Worm (Caenorhabditis elegans): ENCODE results near the gene C31G12.4.

C31G12.4 gene

DNA sequence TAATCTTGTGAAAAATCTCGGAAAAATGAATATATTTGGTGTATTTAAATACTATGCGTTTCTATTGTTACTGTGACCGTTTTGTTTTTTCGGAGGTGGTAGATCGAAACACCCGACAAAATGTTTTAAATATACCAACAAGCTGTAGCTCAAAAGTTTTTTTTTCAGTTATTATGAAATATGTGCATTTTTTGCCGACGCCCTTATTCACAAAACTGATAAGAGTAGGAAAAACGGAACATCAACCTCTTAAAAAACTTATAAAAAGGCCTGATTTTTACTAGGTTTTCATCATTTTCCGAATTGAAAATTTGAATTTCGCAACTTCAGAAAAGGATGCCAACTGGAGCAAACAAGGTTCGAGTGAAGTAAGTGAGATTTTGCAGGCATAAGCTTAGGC lies 35.1 kb downstream of the C31G12.4 start, which contains the start of gene Y37H2A.14:
Gene Y37H2A.14 (plus strand): TSS at position 301 of the 400 bp plus-strand sequence.
- TF ChIP-seq snpc-4 (tag; optimal IDR thresholded peaks at IDR 0.05) (no peak), ztf-11 (tag; optimal IDR thresholded peaks at IDR 0.05) (no peak), pha-4 (tag; optimal IDR thresholded peaks at IDR 0.05) (no peak), lin-32 (GFP tag; optimal IDR thresholded peaks at IDR 0.05) (no peak), nhr-28 (tag; optimal IDR thresholded peaks at IDR 0.05) (no peak), ces-1 (GFP tag; optimal IDR thresholded peaks at IDR 0.05) (no peak)

DNA sequence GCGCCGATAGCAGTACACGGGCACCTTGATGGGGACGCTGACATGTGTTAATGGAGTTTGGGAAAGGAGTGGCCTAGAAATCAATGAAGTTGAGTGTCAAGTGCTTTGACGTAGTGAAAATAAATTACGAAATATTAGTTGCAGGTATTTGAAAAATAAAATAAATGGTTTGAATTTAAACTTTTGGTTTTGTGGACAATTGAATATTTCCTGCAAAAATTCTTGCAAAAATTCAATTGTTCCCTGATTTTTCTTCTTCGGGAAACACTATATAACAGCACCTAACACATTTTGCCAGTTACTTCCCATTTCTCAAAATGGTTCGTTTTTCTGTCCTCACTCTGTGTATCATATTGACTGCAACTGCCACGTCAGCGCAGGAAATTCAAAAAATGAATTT lies 36.0 kb downstream of the C31G12.4 start, which contains the start of gene Y37H2A.13:
Gene Y37H2A.13 (plus strand): TSS at position 301 of the 400 bp plus-strand sequence.
- no peak for TF ChIP-seq tbx-8 (GFP tag; optimal IDR thresholded peaks at IDR 0.05)
- no peak for TF ChIP-seq nhr-76 (tag; optimal IDR thresholded peaks at IDR 0.05)
- no peak for TF ChIP-seq flh-1 (GFP tag; optimal IDR thresholded peaks at IDR 0.05)
- TF ChIP-seq drap-1 (GFP tag; optimal IDR thresholded peaks at IDR 0.05) = no peak
- TF ChIP-seq unc-120 (tag; optimal IDR thresholded peaks at IDR 0.05; ENCODE audit: poor library complexity, severe bottlenecking) = no peak
- no peak for TF ChIP-seq M03D4.4 (tag; optimal IDR thresholded peaks at IDR 0.05)
- TF ChIP-seq unc-39 (tag; optimal IDR thresholded peaks at IDR 0.05) = no peak
- TF ChIP-seq zip-8 (tag; optimal IDR thresholded peaks at IDR 0.05) = no peak
- TF ChIP-seq ceh-43 (GFP tag; optimal IDR thresholded peaks at IDR 0.05) = no peak

DNA sequence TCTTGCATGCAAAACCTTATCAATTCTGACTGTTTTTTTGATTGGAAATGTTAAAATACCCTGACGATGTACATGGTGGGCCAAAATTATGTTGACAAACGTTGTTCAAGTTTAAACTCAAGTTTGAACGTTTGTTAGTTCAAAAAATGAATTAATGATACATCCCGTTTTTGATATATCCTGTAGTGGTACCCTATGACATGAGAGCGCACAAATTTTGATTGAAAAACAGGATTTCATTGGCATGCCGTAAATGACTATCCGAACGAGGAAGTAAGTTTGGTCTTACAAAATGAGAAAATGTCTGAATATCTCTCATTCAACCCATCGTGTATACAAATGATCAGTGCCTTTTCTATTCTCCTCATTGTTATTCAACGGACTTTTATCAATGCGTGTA lies 37.4 kb downstream of the C31G12.4 start, which contains the start of gene Y37H2A.11:
Gene Y37H2A.11 (plus strand): TSS at position 301 of the 400 bp plus-strand sequence.
- TF ChIP-seq lsy-2 (tag; optimal IDR thresholded peaks at IDR 0.05) (no peak), nhr-76 (tag; optimal IDR thresholded peaks at IDR 0.05) (no peak), snpc-4 (tag; optimal IDR thresholded peaks at IDR 0.05) (no peak), tbx-8 (GFP tag; optimal IDR thresholded peaks at IDR 0.05) (no peak), sptf-1 (tag; optimal IDR thresholded peaks at IDR 0.05) (no peak), bed-3 (GFP tag; optimal IDR thresholded peaks at IDR 0.05) (no peak), ces-1 (GFP tag; optimal IDR thresholded peaks at IDR 0.05) (no peak), elt-1 (tag; optimal IDR thresholded peaks at IDR 0.05; ENCODE audit: borderline replicate concordance, insufficient read depth) (no peak), ceh-83 (GFP tag; optimal IDR thresholded peaks at IDR 0.05) (no peak), nhr-12 (tag; optimal IDR thresholded peaks at IDR 0.05) (no peak), mab-5 (tag; optimal IDR thresholded peaks at IDR 0.05) (no peak), hlh-1 (tag; optimal IDR thresholded peaks at IDR 0.05) (no peak), ceh-43 (GFP tag; optimal IDR thresholded peaks at IDR 0.05) (no peak), lin-13 (tag; optimal IDR thresholded peaks at IDR 0.05) (no peak), drap-1 (GFP tag; optimal IDR thresholded peaks at IDR 0.05) (no peak), flh-1 (GFP tag; optimal IDR thresholded peaks at IDR 0.05) (no peak), mls-2 (tag; optimal IDR thresholded peaks at IDR 0.05) (no peak), blmp-1 (tag; optimal IDR thresholded peaks at IDR 0.05) (no peak)

DNA sequence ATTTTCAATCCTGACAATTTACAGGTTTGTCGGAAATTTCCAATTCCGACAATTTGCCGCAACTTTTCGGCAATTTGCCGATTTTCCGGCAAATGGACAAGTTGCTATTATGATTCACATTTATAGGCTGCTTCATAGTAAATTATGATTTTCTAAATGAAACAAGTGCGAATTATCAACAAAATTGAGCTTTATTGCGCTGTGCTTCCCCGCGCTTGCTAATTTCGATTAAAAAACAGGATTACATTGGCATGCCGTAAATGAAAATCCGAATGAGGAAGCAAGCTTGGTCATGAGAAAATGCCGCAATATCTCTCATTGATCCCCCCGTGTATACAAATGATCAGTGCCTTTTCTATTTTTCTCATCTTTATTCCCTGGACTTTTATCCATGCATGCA lies 39.9 kb downstream of the C31G12.4 start, which contains the start of gene Y37H2A.10:
Gene Y37H2A.10 (plus strand): TSS at position 301 of the 400 bp plus-strand sequence.
- TF ChIP-seq drap-1 (GFP tag; optimal IDR thresholded peaks at IDR 0.05) (no peak), mls-2 (tag; optimal IDR thresholded peaks at IDR 0.05) (no peak), cnd-1 (tag; optimal IDR thresholded peaks at IDR 0.05) (no peak), blmp-1 (tag; optimal IDR thresholded peaks at IDR 0.05) (no peak)

DNA sequence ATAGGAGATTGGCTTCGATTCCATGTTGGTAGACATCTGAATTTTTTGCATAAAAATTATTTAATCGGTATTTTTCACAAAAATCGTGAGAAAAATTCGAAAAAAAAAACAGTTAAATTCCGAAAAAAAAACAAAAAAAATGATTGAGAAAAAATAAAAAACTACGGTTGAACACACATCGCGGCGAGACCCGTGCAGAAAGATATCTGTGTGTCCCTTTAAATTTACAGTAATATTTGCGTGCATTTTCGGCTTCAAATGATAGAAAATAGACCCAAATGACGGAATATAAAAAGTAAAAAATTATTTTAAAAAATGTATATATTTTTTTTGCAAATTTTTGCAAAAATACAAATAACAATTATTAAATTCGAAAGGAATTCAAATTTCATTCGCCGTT lies 40.9 kb downstream of the C31G12.4 start:
- TF ChIP-seq flh-1 (GFP tag; optimal IDR thresholded peaks at IDR 0.05) = no peak
- no peak for TF ChIP-seq lin-32 (GFP tag; optimal IDR thresholded peaks at IDR 0.05)
- TF ChIP-seq ceh-83 (GFP tag; optimal IDR thresholded peaks at IDR 0.05) = no peak

DNA sequence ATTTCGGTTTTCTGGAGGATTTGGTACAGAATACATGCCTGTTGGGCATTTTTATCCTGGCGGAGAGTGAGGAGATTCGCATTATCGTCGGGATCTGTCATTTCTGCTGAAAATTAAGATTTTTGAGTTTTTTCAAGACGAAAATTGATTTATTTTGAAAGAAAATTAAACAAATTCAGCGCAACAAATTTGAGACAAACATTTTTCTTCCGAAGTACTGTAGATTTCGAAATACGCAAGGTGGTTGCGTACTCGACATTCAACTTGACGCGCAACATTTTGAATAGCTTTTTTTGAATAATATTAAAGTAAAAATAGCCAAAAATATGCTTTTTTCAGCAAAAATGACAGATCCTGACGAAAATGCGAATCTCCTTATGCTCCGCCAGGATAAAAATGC lies 44.2 kb downstream of the C31G12.4 start, which contains the start of gene Y37H2A.7:
Gene Y37H2A.7 (minus strand): TSS at position 101 of the 400 bp plus-strand sequence.
- no peak for TF ChIP-seq mls-2 (tag; optimal IDR thresholded peaks at IDR 0.05)
- TF ChIP-seq pha-4 (tag; optimal IDR thresholded peaks at IDR 0.05) = no peak
- TF ChIP-seq ces-1 (GFP tag; optimal IDR thresholded peaks at IDR 0.05) = no peak
- TF ChIP-seq flh-1 (GFP tag; optimal IDR thresholded peaks at IDR 0.05) = no peak
- no peak for TF ChIP-seq sptf-1 (tag; optimal IDR thresholded peaks at IDR 0.05)
- TF ChIP-seq ztf-11 (tag; optimal IDR thresholded peaks at IDR 0.05) = no peak
- no peak for TF ChIP-seq mep-1 (tag; optimal IDR thresholded peaks at IDR 0.05)
- no peak for TF ChIP-seq nhr-237 (tag; optimal IDR thresholded peaks at IDR 0.05)
- TF ChIP-seq elt-1 (tag; optimal IDR thresholded peaks at IDR 0.05; ENCODE audit: borderline replicate concordance, insufficient read depth) = no peak
- TF ChIP-seq ceh-39 (tag; optimal IDR thresholded peaks at IDR 0.05) = no peak
- no peak for TF ChIP-seq nhr-28 (tag; optimal IDR thresholded peaks at IDR 0.05)
- TF ChIP-seq unc-62 (GFP tag; optimal IDR thresholded peaks at IDR 0.05) = no peak
- no peak for TF ChIP-seq unc-120 (tag; optimal IDR thresholded peaks at IDR 0.05; ENCODE audit: poor library complexity, severe bottlenecking)
- TF ChIP-seq snpc-4 (tag; optimal IDR thresholded peaks at IDR 0.05) = no peak
- no peak for TF ChIP-seq ham-2 (GFP tag; optimal IDR thresholded peaks at IDR 0.05)
- no peak for TF ChIP-seq elt-3 (tag; optimal IDR thresholded peaks at IDR 0.05)
- no peak for TF ChIP-seq tbx-8 (GFP tag; optimal IDR thresholded peaks at IDR 0.05)
- TF ChIP-seq nhr-2 (tag; optimal IDR thresholded peaks at IDR 0.05) = no peak
- no peak for TF ChIP-seq sem-2 (GFP tag; optimal IDR thresholded peaks at IDR 0.05)
